Fruit fly (Drosophila melanogaster): ENCODE results near the gene unc80.
A peak's percentile ranks its signal among the peaks of the same experiment; 100 is the strongest.

The unc80 gene

DNA sequence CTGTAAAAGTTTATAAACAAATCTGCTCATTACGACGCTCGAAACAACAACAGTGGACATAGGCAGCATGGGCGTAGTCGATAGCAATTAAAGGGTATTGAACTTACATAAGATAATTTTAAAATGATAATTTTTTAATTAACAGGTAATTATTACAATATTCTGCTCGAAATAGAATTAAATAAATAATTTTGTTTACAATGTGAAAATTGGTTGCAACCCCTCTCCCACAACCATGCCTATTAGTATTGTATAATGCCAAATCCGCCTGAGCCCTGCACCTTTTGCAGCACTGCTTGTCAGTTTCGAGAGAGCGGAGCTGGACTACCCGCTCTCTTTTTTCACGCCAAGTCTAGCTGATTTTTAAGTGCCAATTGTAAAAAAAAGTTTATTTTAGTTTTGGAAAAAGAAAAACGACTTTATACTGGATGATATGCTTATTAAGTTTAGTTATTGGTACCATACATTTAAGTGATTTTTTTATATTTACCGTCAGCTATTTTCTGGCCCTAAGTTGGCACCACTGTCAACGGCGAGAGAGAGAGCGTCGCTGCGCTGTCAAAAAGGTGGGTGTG is 26.1 kb upstream of the unc80 start, which contains the start of the genes CG5611 and Mtl (continued):
- TF ChIP-seq gt (GFP tag; IDR thresholded peaks at IDR 0.05) (peak; percentile 99), sima (GFP tag; optimal IDR thresholded peaks at IDR 0.05) (peak; percentile 91), cwo (GFP tag; optimal IDR thresholded peaks at IDR 0.05) (peak; percentile 98), tio (GFP tag; optimal IDR thresholded peaks at IDR 0.05) (peak; percentile 99), CG14710 (tag; optimal IDR thresholded peaks at IDR 0.05) (peak; percentile 99), Usf (GFP tag; optimal IDR thresholded peaks at IDR 0.05) (peak; percentile 100), CG13123 (GFP tag; optimal IDR thresholded peaks at IDR 0.05) (peak; percentile 99), Hr51 (GFP tag; optimal IDR thresholded peaks at IDR 0.05) (peak; percentile 98 to 100), CG2129 (GFP tag; IDR thresholded peaks at IDR 0.05; ENCODE audit: partially characterized antibody) (no peak), CG3726 (GFP tag; IDR thresholded peaks at IDR 0.05) (peak; percentile 100), ranshi (GFP tag; IDR thresholded peaks at IDR 0.05) (peak; percentile 100), CG9609 (GFP tag; optimal IDR thresholded peaks at IDR 0.05) (peak; percentile 97), CG6175 (GFP tag; IDR thresholded peaks at IDR 0.05) (peak; percentile 100), Med (GFP tag) (peak; percentile 99), Mad (GFP tag; optimal IDR thresholded peaks at IDR 0.05) (peak; percentile 99), Opbp (GFP tag; IDR thresholded peaks at IDR 0.05; ENCODE audit: partially characterized antibody) (0 out of 3 replicates have a peak, but pooled peaks have one; percentile 31), CG6254 (GFP tag; optimal IDR thresholded peaks at IDR 0.05) (peak; percentile 98), H15 (GFP tag; IDR thresholded peaks at IDR 0.05) (peak; percentile 100), vfl (GFP tag; optimal IDR thresholded peaks at IDR 0.05) (peak; percentile 99), pnt (GFP tag; optimal IDR thresholded peaks at IDR 0.05) (peak; percentile 98), Sry-β (GFP tag; optimal IDR thresholded peaks at IDR 0.05) (peak; percentile 98), CG2116 (GFP tag; optimal IDR thresholded peaks at IDR 0.05) (peak; percentile 93), nerfin-2 (GFP tag; IDR thresholded peaks at IDR 0.05; ENCODE audit: partially characterized antibody) (0 out of 2 replicates have a peak, but pooled peaks have one; percentile 9), Oaz (GFP tag; IDR thresholded peaks at IDR 0.05) (peak; percentile 100), CG6854 (GFP tag; optimal IDR thresholded peaks at IDR 0.05) (peak; percentile 99), CG15269 (tag; optimal IDR thresholded peaks at IDR 0.05) (peak; percentile 100), CG12391 (tag; optimal IDR thresholded peaks at IDR 0.05) (peak; percentile 100), cas (GFP tag; IDR thresholded peaks at IDR 0.05) (peak; percentile 100), exex (tag; optimal IDR thresholded peaks at IDR 0.05) (peak; percentile 98), CG10431 (GFP tag; optimal IDR thresholded peaks at IDR 0.05) (peak; percentile 98), disco-r (GFP tag; optimal IDR thresholded peaks at IDR 0.05) (peak; percentile 88), CG30020 (tag; optimal IDR thresholded peaks at IDR 0.05) (peak; percentile 93), CG13624 (GFP tag; optimal IDR thresholded peaks at IDR 0.05) (peak; percentile 98), CG4360 (GFP tag; IDR thresholded peaks at IDR 0.05) (peak; percentile 94), CG4730 (GFP tag; IDR thresholded peaks at IDR 0.05) (peak; percentile 100), cad (GFP tag; optimal IDR thresholded peaks at IDR 0.05) (no peak), CG18262 (tag; optimal IDR thresholded peaks at IDR 0.05) (peak; percentile 100), trh (GFP tag; optimal IDR thresholded peaks at IDR 0.05) (peak; percentile 100), CG4854 (GFP tag; optimal IDR thresholded peaks at IDR 0.05) (peak; percentile 99), CG10654 (GFP tag; optimal IDR thresholded peaks at IDR 0.05) (peak; percentile 100), Dref (GFP tag; IDR thresholded peaks at IDR 0.05) (peak; percentile 59), Abd-B (GFP tag; optimal IDR thresholded peaks at IDR 0.05) (peak; percentile 100), CG11696 (GFP tag; IDR thresholded peaks at IDR 0.05) (peak; percentile 98), Atf-2 (GFP tag; optimal IDR thresholded peaks at IDR 0.05) (peak; percentile 96), Bteb2 (GFP tag; optimal IDR thresholded peaks at IDR 0.05) (peak; percentile 99), dysf (GFP tag; IDR thresholded peaks at IDR 0.05) (peak; percentile 100), repo (GFP tag; optimal IDR thresholded peaks at IDR 0.05) (peak; percentile 96), pfk (GFP tag; optimal IDR thresholded peaks at IDR 0.05) (peak; percentile 77), bbx (GFP tag; IDR thresholded peaks at IDR 0.05; ENCODE audit: partially characterized antibody) (no peak), peb (GFP tag; IDR thresholded peaks at IDR 0.05) (peak; percentile 100)

Data from whole organism, embryonic.